Worm (Caenorhabditis elegans): ENCODE results near the gene damt-1.
"Not testable (repeated sequence)": the region's sequence is repeated elsewhere in the genome, so short reads cannot be mapped to it uniquely, and the experiment has no call there.

The damt-1 gene

ce11 chrII:5744342-5744741, 24.4 kb downstream of the damt-1 start:
- TF ChIP-seq dao-5 (tag; optimal IDR thresholded peaks at IDR 0.05) (no peak), him-1 (tag; optimal IDR thresholded peaks at IDR 0.05) (no peak), W03F9.2 (tag; optimal IDR thresholded peaks at IDR 0.05) (no peak)

ce11 chrII:5745088-5745487, 25.1 kb downstream of the damt-1 start, which contains the start of gene F10C1.9:
Gene F10C1.9 (minus strand): TSS chrII:5745284.
- no peak for TF ChIP-seq him-1 (tag; optimal IDR thresholded peaks at IDR 0.05)
- no peak for TF ChIP-seq W03F9.2 (tag; optimal IDR thresholded peaks at IDR 0.05)
- TF ChIP-seq dao-5 (tag; optimal IDR thresholded peaks at IDR 0.05): no peak

ce11 chrII:5747312-5747711, 27.4 kb downstream of the damt-1 start:
- TF ChIP-seq W03F9.2 (tag; optimal IDR thresholded peaks at IDR 0.05) (no peak), him-1 (tag; optimal IDR thresholded peaks at IDR 0.05) (no peak), dao-5 (tag; optimal IDR thresholded peaks at IDR 0.05) (no peak)

ce11 chrII:5748395-5748794, 28.4 kb downstream of the damt-1 start:
- TF ChIP-seq W03F9.2 (tag; optimal IDR thresholded peaks at IDR 0.05) (no peak), him-1 (tag; optimal IDR thresholded peaks at IDR 0.05) (no peak), dao-5 (tag; optimal IDR thresholded peaks at IDR 0.05) (no peak)

ce11 chrII:5749733-5750238, 29.8 kb downstream of the damt-1 start, which contains the start of gene ifb-2:
Gene ifb-2 (plus strand): TSS chrII:5750188.
- no peak for TF ChIP-seq W03F9.2 (tag; optimal IDR thresholded peaks at IDR 0.05)
- no peak for TF ChIP-seq him-1 (tag; optimal IDR thresholded peaks at IDR 0.05)
- no peak for TF ChIP-seq dao-5 (tag; optimal IDR thresholded peaks at IDR 0.05)

ce11 chrII:5751353-5751752, 31.4 kb downstream of the damt-1 start:
- TF ChIP-seq W03F9.2 (tag; optimal IDR thresholded peaks at IDR 0.05) (no peak), dao-5 (tag; optimal IDR thresholded peaks at IDR 0.05) (no peak), him-1 (tag; optimal IDR thresholded peaks at IDR 0.05) (no peak)

ce11 chrII:5754168-5754567, 34.2 kb downstream of the damt-1 start, which contains the start of gene F10C1.8:
Gene F10C1.8 (plus strand): TSS chrII:5754468.
- no peak for TF ChIP-seq him-1 (tag; optimal IDR thresholded peaks at IDR 0.05)
- no peak for TF ChIP-seq W03F9.2 (tag; optimal IDR thresholded peaks at IDR 0.05)
- TF ChIP-seq dao-5 (tag; optimal IDR thresholded peaks at IDR 0.05): no peak

ce11 chrII:5757656-5758055, 37.7 kb downstream of the damt-1 start, which contains the start of the genes F10C1.3 and F10C1.23:
Gene F10C1.3 (minus strand): TSS chrII:5757756.
Gene F10C1.23 (plus strand): TSS chrII:5758040.
- not testable (repeated sequence) for TF ChIP-seq W03F9.2, him-1, dao-5 (tag; optimal IDR thresholded peaks at IDR 0.05)

ce11 chrII:5765318-5765717, 45.4 kb downstream of the damt-1 start, which contains the start of gene ifb-1:
Gene ifb-1 (plus strand): TSS chrII:5765618.
- no peak for TF ChIP-seq dao-5 (tag; optimal IDR thresholded peaks at IDR 0.05)
- no peak for TF ChIP-seq him-1 (tag; optimal IDR thresholded peaks at IDR 0.05)
- no peak for TF ChIP-seq W03F9.2 (tag; optimal IDR thresholded peaks at IDR 0.05)

- TF ChIP-seq dao-5 (tag; optimal IDR thresholded peaks at IDR 0.05) (no peak), W03F9.2 (tag; optimal IDR thresholded peaks at IDR 0.05) (no peak), him-1 (tag; optimal IDR thresholded peaks at IDR 0.05) (no peak)
Observed at ce11 chrII:5768274-5768820, 48.4 kb downstream of the damt-1 start.
